Worm (Caenorhabditis elegans): Measurements from ENCODE around the gene C34F6.12.

DNA sequence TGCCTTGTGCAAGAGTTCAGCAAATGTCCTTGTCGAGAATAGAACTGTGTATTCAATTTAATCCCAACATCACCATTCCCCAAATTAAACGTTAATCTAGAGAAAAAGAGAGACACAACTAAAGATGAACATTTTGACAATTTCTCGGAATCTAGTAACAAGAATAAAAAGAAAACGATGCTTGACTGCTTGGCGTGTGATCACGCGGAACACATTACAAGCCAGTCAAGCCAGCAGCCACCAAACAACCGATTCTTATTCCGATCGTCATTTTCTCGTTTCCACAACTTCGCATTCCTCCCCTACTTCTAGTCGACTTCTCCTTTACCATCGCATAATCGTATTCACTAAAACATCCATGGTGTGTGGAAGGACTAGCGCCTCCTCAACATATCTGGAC lies 22.9 kb upstream of the C34F6.12 start:
- TF ChIP-seq T22C8.4 (GFP tag; IDR thresholded peaks at IDR 0.05), result no peak
- no peak for TF ChIP-seq ref-1 (GFP tag; conservative IDR thresholded peaks at IDR 0.05)
- no peak for TF ChIP-seq flt-1 (GFP tag; IDR thresholded peaks at IDR 0.05)
- no peak for TF ChIP-seq ztf-29 (GFP tag; IDR thresholded peaks at IDR 0.05)
- TF ChIP-seq med-1 (GFP tag; optimal IDR thresholded peaks at IDR 0.05; ENCODE audit: insufficient read depth), result no peak
- no peak for TF ChIP-seq tab-1 (GFP tag; IDR thresholded peaks at IDR 0.05)

All from whole organism, midembryonic.